Fruit fly (Drosophila melanogaster): ENCODE data around the gene saturn.
A peak's percentile ranks its signal among the peaks of the same experiment; 100 is the strongest.

saturn gene

DNA sequence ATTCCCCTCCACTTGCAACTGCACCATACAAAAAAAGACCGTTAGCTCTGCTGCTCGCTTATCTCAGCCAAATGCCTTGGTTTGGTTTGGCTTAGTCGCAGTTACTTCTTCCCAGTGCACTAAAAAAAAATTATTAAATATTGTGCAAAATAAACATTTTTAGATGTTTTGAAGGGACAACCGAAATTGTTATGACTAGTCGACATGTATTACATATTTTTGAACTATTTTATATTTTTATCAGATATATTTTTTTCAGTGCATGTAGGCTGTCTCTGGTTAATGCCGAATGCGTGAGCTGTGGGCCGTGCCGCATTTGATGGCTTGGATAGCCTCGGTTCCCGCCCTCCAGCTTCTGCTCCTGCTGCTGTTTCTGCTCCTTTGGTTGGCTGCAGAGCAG is 36.2 kb downstream of the saturn start (continued):
- TF ChIP-seq Hr38 (GFP tag; optimal IDR thresholded peaks at IDR 0.05) (no peak), fd59A (GFP tag; optimal IDR thresholded peaks at IDR 0.05) (peak; percentile 18), Ets21C (GFP tag; optimal IDR thresholded peaks at IDR 0.05) (peak; percentile 25), CG11294 (GFP tag; IDR thresholded peaks at IDR 0.05) (no peak), svp (GFP tag) (peak; percentile 85), pdm3 (GFP tag; optimal IDR thresholded peaks at IDR 0.05) (peak; percentile 42), Met (GFP tag; optimal IDR thresholded peaks at IDR 0.05) (peak; percentile 74), cyc (GFP tag; optimal IDR thresholded peaks at IDR 0.05) (peak; percentile 54), CG6163 (GFP tag; IDR thresholded peaks at IDR 0.05) (peak; percentile 82), lz (GFP tag; optimal IDR thresholded peaks at IDR 0.05) (peak; percentile 60), spab (GFP tag; optimal IDR thresholded peaks at IDR 0.05) (peak; percentile 53), topi (GFP tag; optimal IDR thresholded peaks at IDR 0.05) (peak; percentile 63), achi (GFP tag; optimal IDR thresholded peaks at IDR 0.05) (peak; percentile 66), vri (GFP tag; optimal IDR thresholded peaks at IDR 0.05) (peak; percentile 35), Gug (GFP tag; IDR thresholded peaks at IDR 0.05) (peak; percentile 49)

- no peak for TF ChIP-seq CG16779 (tag; optimal IDR thresholded peaks at IDR 0.05)
- peak; percentile 17 for TF ChIP-seq CG31627 (GFP tag; optimal IDR thresholded peaks at IDR 0.05)
- TF ChIP-seq Lpt (GFP tag; optimal IDR thresholded peaks at IDR 0.05): peak; percentile 10
- TF ChIP-seq Hr38 (GFP tag; optimal IDR thresholded peaks at IDR 0.05): no peak
- TF ChIP-seq CG10669 (GFP tag; optimal IDR thresholded peaks at IDR 0.05): peak; percentile 50
- TF ChIP-seq spab (GFP tag; optimal IDR thresholded peaks at IDR 0.05): peak; percentile 25
- TF ChIP-seq lz (GFP tag; optimal IDR thresholded peaks at IDR 0.05): peak; percentile 18
- TF ChIP-seq fd59A (GFP tag; optimal IDR thresholded peaks at IDR 0.05): no peak
- peak; percentile 49 for TF ChIP-seq svp (GFP tag)
- TF ChIP-seq CG6808 (GFP tag; optimal IDR thresholded peaks at IDR 0.05): peak; percentile 51
- TF ChIP-seq pdm3 (GFP tag; optimal IDR thresholded peaks at IDR 0.05): peak; percentile 39
- no peak for TF ChIP-seq CG11902 (GFP tag; optimal IDR thresholded peaks at IDR 0.05)
- TF ChIP-seq CG6854 (GFP tag; optimal IDR thresholded peaks at IDR 0.05): no peak
- peak; percentile 53 for TF ChIP-seq acj6 (GFP tag; optimal IDR thresholded peaks at IDR 0.05)
- no peak for TF ChIP-seq CG11294 (GFP tag; IDR thresholded peaks at IDR 0.05)
- TF ChIP-seq dsx (GFP tag; optimal IDR thresholded peaks at IDR 0.05; ENCODE audit: poor library complexity, severe bottlenecking): peak; percentile 26
- no peak for TF ChIP-seq net (GFP tag; optimal IDR thresholded peaks at IDR 0.05)
- TF ChIP-seq Sox15 (GFP tag; optimal IDR thresholded peaks at IDR 0.05): no peak
- peak; percentile 90 for TF ChIP-seq Eip78C (GFP tag)
- TF ChIP-seq CG3919 (GFP tag; optimal IDR thresholded peaks at IDR 0.05): peak; percentile 69
- peak; percentile 37 for TF ChIP-seq CG6792 (GFP tag; optimal IDR thresholded peaks at IDR 0.05)
- peak; percentile 36 for TF ChIP-seq CG9139 (GFP tag; optimal IDR thresholded peaks at IDR 0.05)
- TF ChIP-seq CG6163 (GFP tag; IDR thresholded peaks at IDR 0.05): peak; percentile 55; the same call in 2 of the 3 replicates
- peak; percentile 39 for TF ChIP-seq CG8632 (GFP tag; optimal IDR thresholded peaks at IDR 0.05)
- 0 out of 3 replicates have a peak, but pooled peaks have one; percentile 14 for TF ChIP-seq eg (GFP tag; IDR thresholded peaks at IDR 0.05)
- TF ChIP-seq CG8119 (GFP tag; IDR thresholded peaks at IDR 0.05): peak; percentile 66; the same call in 2 of the 3 replicates
- TF ChIP-seq Sox102F (GFP tag; optimal IDR thresholded peaks at IDR 0.05): peak; percentile 41
- peak; percentile 51 for TF ChIP-seq topi (GFP tag; optimal IDR thresholded peaks at IDR 0.05)
- no peak for TF ChIP-seq fkh (GFP tag; optimal IDR thresholded peaks at IDR 0.05)
- TF ChIP-seq Smox (GFP tag; optimal IDR thresholded peaks at IDR 0.05): peak; percentile 53
- peak; percentile 47 for TF ChIP-seq achi (GFP tag; optimal IDR thresholded peaks at IDR 0.05)
- peak; percentile 40 for TF ChIP-seq Eip75B (GFP tag; optimal IDR thresholded peaks at IDR 0.05)
- no peak for TF ChIP-seq Ets21C (GFP tag; optimal IDR thresholded peaks at IDR 0.05)
- TF ChIP-seq vri (GFP tag; optimal IDR thresholded peaks at IDR 0.05): peak; percentile 10
- peak; percentile 47; the same call in 1 of the 2 replicates for TF ChIP-seq CG15336 (GFP tag; IDR thresholded peaks at IDR 0.05)
- TF ChIP-seq ss (GFP tag; optimal IDR thresholded peaks at IDR 0.05): peak; percentile 22 to 28
- TF ChIP-seq CG1621 (tag; optimal IDR thresholded peaks at IDR 0.05): no peak
- peak; percentile 24 for TF ChIP-seq CG11762 (GFP tag; optimal IDR thresholded peaks at IDR 0.05; ENCODE audit: insufficient read depth)
- peak; percentile 25 for TF ChIP-seq Sox14 (GFP tag; optimal IDR thresholded peaks at IDR 0.05)
- peak; percentile 52 for TF ChIP-seq CG10631 (GFP tag; optimal IDR thresholded peaks at IDR 0.05)
- peak in 1 of 2 experiments; percentile 48 for TF ChIP-seq salr (GFP tag; optimal IDR thresholded peaks at IDR 0.05)
- TF ChIP-seq CG6276 (GFP tag; optimal IDR thresholded peaks at IDR 0.05): no peak
- TF ChIP-seq Ets96B (tag; optimal IDR thresholded peaks at IDR 0.05): peak; percentile 57
- TF ChIP-seq CG8319 (GFP tag; optimal IDR thresholded peaks at IDR 0.05): no peak
- peak; percentile 56 for TF ChIP-seq Blimp-1 (GFP tag; optimal IDR thresholded peaks at IDR 0.05)
Observed at dm6 chr3L:14241065-14241464, 37.9 kb downstream of the saturn start.

Measured in whole organism, prepupa.